Fruit fly (Drosophila melanogaster) whole organism, adult: Measurements from ENCODE around the gene Tbc1d15-17.

Experiments
- CG1620 ChIP-seq: fragments of 200-800 bp; sonication (Bioruptor generic); optimal IDR thresholded peaks from 2 replicates; lab custom pipeline; 2016; ENCODE audit warnings: missing biosample characterization, missing genetic modification characterization
- CG5204 ChIP-seq: fragments of 200-800 bp; sonication (Bioruptor generic); optimal IDR thresholded peaks from 2 replicates; lab custom pipeline; 2016; ENCODE audit warnings: missing biosample characterization, missing genetic modification characterization
- CG7101 ChIP-seq: fragments of 200-800 bp; sonication (Bioruptor generic); optimal IDR thresholded peaks from 2 replicates; lab custom pipeline; 2018; ENCODE audit warnings: missing biosample characterization, mild to moderate bottlenecking, missing genetic modification characterization, moderate library complexity
- Clk ChIP-seq: fragments of 200-800 bp; sonication (Bioruptor generic); optimal IDR thresholded peaks from 2 replicates; lab custom pipeline; 2017; ENCODE audit warnings: missing biosample characterization, missing genetic modification characterization
- Mnt ChIP-seq: fragments of 200-800 bp; sonication (Bioruptor generic); optimal IDR thresholded peaks from 2 replicates; lab custom pipeline; 2016; ENCODE audit warnings: missing biosample characterization, mild to moderate bottlenecking, missing genetic modification characterization
- bab1 ChIP-seq: fragments of 200-800 bp; sonication (Bioruptor generic); optimal IDR thresholded peaks from 3 replicates; lab custom pipeline; 2019; ENCODE audit warnings: missing biosample characterization, mild to moderate bottlenecking, missing genetic modification characterization, moderate library complexity
- cic ChIP-seq: fragments of 200-800 bp; sonication (Bioruptor generic); optimal IDR thresholded peaks from 2 replicates; lab custom pipeline; 2017; ENCODE audit warnings: missing biosample characterization, mild to moderate bottlenecking, missing genetic modification characterization, moderate library complexity
- cnc ChIP-seq, 2 experiments: fragments of >200 bp; optimal IDR thresholded peaks; 2 replicates each; lab custom pipeline; 2017

dm6 chr2L:250507-251215 lies 43.7 kb downstream of the Tbc1d15-17 start, which contains the start of gene kis:
- no peak for TF ChIP-seq cic (GFP tag; lab: Kevin White, UChicago)
- peak; percentile 9 for TF ChIP-seq Clk
- peak; percentile 75 for TF ChIP-seq Mnt (GFP tag; lab: Kevin White, UChicago)
- peak; percentile 25 for TF ChIP-seq CG7101
- no peak for TF ChIP-seq cnc (optimal IDR thresholded peaks at IDR 0.05; lab: Kevin White, UChicago)
- peak; percentile 64 for TF ChIP-seq CG1620 (GFP tag; lab: Kevin White, UChicago)
- TF ChIP-seq CG5204: no peak
- peak; percentile 75 for TF ChIP-seq bab1 (GFP tag; lab: Kevin White, UChicago)
